Worm (Caenorhabditis elegans): ENCODE data around the gene ife-1.

Gene ife-1

ce11 chrIII:13388621-13389020 lies 45.4 kb downstream of the ife-1 start:
- TF ChIP-seq flh-1 (GFP tag; optimal IDR thresholded peaks at IDR 0.05), result no peak
- no peak for TF ChIP-seq nhr-237 (tag; optimal IDR thresholded peaks at IDR 0.05)
- no peak for TF ChIP-seq sem-2 (GFP tag; optimal IDR thresholded peaks at IDR 0.05)
- TF ChIP-seq elt-1 (tag; optimal IDR thresholded peaks at IDR 0.05; ENCODE audit: borderline replicate concordance, insufficient read depth), result no peak
- no peak for TF ChIP-seq ham-2 (GFP tag; optimal IDR thresholded peaks at IDR 0.05)
- TF ChIP-seq tbx-8 (GFP tag; optimal IDR thresholded peaks at IDR 0.05), result no peak
- TF ChIP-seq nhr-12 (tag; optimal IDR thresholded peaks at IDR 0.05), result no peak
- no peak for TF ChIP-seq zip-8 (tag; optimal IDR thresholded peaks at IDR 0.05)
- no peak for TF ChIP-seq lin-32 (GFP tag; optimal IDR thresholded peaks at IDR 0.05)
- TF ChIP-seq elt-3 (tag; optimal IDR thresholded peaks at IDR 0.05), result no peak
- no peak for TF ChIP-seq hlh-1 (tag; optimal IDR thresholded peaks at IDR 0.05)
- no peak for TF ChIP-seq bed-3 (GFP tag; optimal IDR thresholded peaks at IDR 0.05)
- TF ChIP-seq ces-1 (GFP tag; optimal IDR thresholded peaks at IDR 0.05), result no peak
- TF ChIP-seq mab-5 (tag; optimal IDR thresholded peaks at IDR 0.05), result no peak
- TF ChIP-seq unc-62 (GFP tag; optimal IDR thresholded peaks at IDR 0.05), result no peak
- no peak for TF ChIP-seq ztf-11 (tag; optimal IDR thresholded peaks at IDR 0.05)
- no peak for TF ChIP-seq mep-1 (tag; optimal IDR thresholded peaks at IDR 0.05)
- TF ChIP-seq cnd-1 (tag; optimal IDR thresholded peaks at IDR 0.05), result no peak
- TF ChIP-seq unc-39 (tag; optimal IDR thresholded peaks at IDR 0.05), result no peak
- TF ChIP-seq sptf-1 (tag; optimal IDR thresholded peaks at IDR 0.05), result no peak

ce11 chrIII:13389078-13389477 lies 45.9 kb downstream of the ife-1 start, which contains the start of gene T03F6.3:
Gene T03F6.3, plus strand, starts transcription at chrIII:13389395.
- TF ChIP-seq sem-2 (GFP tag; optimal IDR thresholded peaks at IDR 0.05) (no peak), nhr-2 (tag; optimal IDR thresholded peaks at IDR 0.05) (no peak), nhr-12 (tag; optimal IDR thresholded peaks at IDR 0.05) (no peak), cnd-1 (tag; optimal IDR thresholded peaks at IDR 0.05) (no peak), mls-2 (tag; optimal IDR thresholded peaks at IDR 0.05) (no peak), snpc-4 (tag; optimal IDR thresholded peaks at IDR 0.05) (no peak), sptf-1 (tag; optimal IDR thresholded peaks at IDR 0.05) (no peak), nhr-28 (tag; optimal IDR thresholded peaks at IDR 0.05) (no peak), blmp-1 (tag; optimal IDR thresholded peaks at IDR 0.05) (no peak), lin-13 (tag; optimal IDR thresholded peaks at IDR 0.05) (no peak), flh-1 (GFP tag; optimal IDR thresholded peaks at IDR 0.05) (no peak), ztf-11 (tag; optimal IDR thresholded peaks at IDR 0.05) (no peak)

- no peak for TF ChIP-seq M03D4.4 (tag; optimal IDR thresholded peaks at IDR 0.05)
- TF ChIP-seq mep-1 (tag; optimal IDR thresholded peaks at IDR 0.05), result no peak
- no peak for TF ChIP-seq ceh-83 (GFP tag; optimal IDR thresholded peaks at IDR 0.05)
- TF ChIP-seq pha-4 (tag; optimal IDR thresholded peaks at IDR 0.05), result no peak
- no peak for TF ChIP-seq ceh-39 (tag; optimal IDR thresholded peaks at IDR 0.05)
- no peak for TF ChIP-seq nhr-2 (tag; optimal IDR thresholded peaks at IDR 0.05)
- TF ChIP-seq zip-8 (tag; optimal IDR thresholded peaks at IDR 0.05), result no peak
- no peak for TF ChIP-seq lsy-2 (tag; optimal IDR thresholded peaks at IDR 0.05)
- TF ChIP-seq ham-2 (GFP tag; optimal IDR thresholded peaks at IDR 0.05), result no peak
- no peak for TF ChIP-seq unc-120 (tag; optimal IDR thresholded peaks at IDR 0.05; ENCODE audit: poor library complexity, severe bottlenecking)
- no peak for TF ChIP-seq sptf-1 (tag; optimal IDR thresholded peaks at IDR 0.05)
- TF ChIP-seq flh-1 (GFP tag; optimal IDR thresholded peaks at IDR 0.05), result no peak
- TF ChIP-seq nhr-12 (tag; optimal IDR thresholded peaks at IDR 0.05), result no peak
- TF ChIP-seq snpc-4 (tag; optimal IDR thresholded peaks at IDR 0.05), result no peak
- TF ChIP-seq mls-2 (tag; optimal IDR thresholded peaks at IDR 0.05), result no peak
- no peak for TF ChIP-seq ceh-43 (GFP tag; optimal IDR thresholded peaks at IDR 0.05)
- no peak for TF ChIP-seq blmp-1 (tag; optimal IDR thresholded peaks at IDR 0.05)
- TF ChIP-seq nhr-76 (tag; optimal IDR thresholded peaks at IDR 0.05), result no peak
Observed at ce11 chrIII:13390789-13391188, 47.6 kb downstream of the ife-1 start.

- TF ChIP-seq ces-1 (GFP tag; optimal IDR thresholded peaks at IDR 0.05) (peak; percentile 13), mep-1 (tag; optimal IDR thresholded peaks at IDR 0.05) (no peak), mls-2 (tag; optimal IDR thresholded peaks at IDR 0.05) (no peak), unc-62 (GFP tag; optimal IDR thresholded peaks at IDR 0.05) (no peak), hlh-1 (tag; optimal IDR thresholded peaks at IDR 0.05) (no peak), lin-13 (tag; optimal IDR thresholded peaks at IDR 0.05) (no peak)
Observed at ce11 chrIII:13393239-13393638, 50.0 kb downstream of the ife-1 start, which contains the start of gene dnj-17. Gene dnj-17, minus strand, starts transcription at chrIII:13393339.
